Fruit fly (Drosophila melanogaster) whole organism, embryonic: Measurements from ENCODE around the gene CG11593.

Source experiments
- Abd-B ChIP-seq: fragments of 200-800 bp; sonication (Bioruptor generic); optimal IDR thresholded peaks from 2 replicates; lab custom pipeline; 2018; ENCODE audit warnings: missing biosample characterization, mild to moderate bottlenecking, missing genetic modification characterization, moderate library complexity
- Atf6 ChIP-seq: fragments of 200-800 bp; sonication (Bioruptor generic); IDR thresholded peaks from 2 replicates; pipeline ENCODE4 v1.3.6; 2022; ENCODE audit warnings: missing biosample characterization, missing genetic modification characterization
- CG10959 ChIP-seq: fragments of 200-800 bp; sonication (Bioruptor generic); IDR thresholded peaks from 2 replicates; pipeline ENCODE4 v1.3.6; 2022; ENCODE audit warnings: missing biosample characterization, missing genetic modification characterization
- CG10979 ChIP-seq: fragments of 200-800 bp; sonication (Bioruptor generic); optimal IDR thresholded peaks from 2 replicates; lab custom pipeline; 2018; ENCODE audit warnings: missing biosample characterization, mild to moderate bottlenecking, missing genetic modification characterization, moderate library complexity
- CG12299 ChIP-seq: fragments of 200-800 bp; sonication (Bioruptor generic); optimal IDR thresholded peaks from 2 replicates; lab custom pipeline; 2018; ENCODE audit warnings: missing biosample characterization, mild to moderate bottlenecking, missing genetic modification characterization
- CG1233 ChIP-seq: fragments of 200-800 bp; sonication (Bioruptor generic); optimal IDR thresholded peaks from 4 replicates; lab custom pipeline; 2018; ENCODE audit warnings: missing biosample characterization, mild to moderate bottlenecking, missing genetic modification characterization
- CG12391 ChIP-seq: fragments of 200-800 bp; sonication (Bioruptor generic); optimal IDR thresholded peaks from 3 replicates; lab custom pipeline; 2018; ENCODE audit warnings: missing biosample characterization, mild to moderate bottlenecking, missing genetic modification characterization, moderate library complexity
- CG13296 ChIP-seq: fragments of 200-800 bp; sonication (Bioruptor generic); optimal IDR thresholded peaks from 3 replicates; lab custom pipeline; 2018; ENCODE audit warnings: missing biosample characterization, mild to moderate bottlenecking, missing genetic modification characterization
- CG13424 ChIP-seq: fragments of 200-800 bp; sonication (Bioruptor generic); optimal IDR thresholded peaks from 2 replicates; lab custom pipeline; 2019; ENCODE audit warnings: missing biosample characterization, mild to moderate bottlenecking, missing genetic modification characterization, moderate library complexity
- CG13775 ChIP-seq: fragments of 200-800 bp; sonication (Bioruptor generic); optimal IDR thresholded peaks from 3 replicates; lab custom pipeline; 2017; ENCODE audit warnings: missing biosample characterization, mild to moderate bottlenecking, missing genetic modification characterization
- CG17385 ChIP-seq: fragments of 200-800 bp; sonication (Bioruptor generic); optimal IDR thresholded peaks from 3 replicates; lab custom pipeline; 2018; ENCODE audit warnings: missing biosample characterization, mild to moderate bottlenecking, missing genetic modification characterization
- CG18262 ChIP-seq: fragments of 200-800 bp; optimal IDR thresholded peaks from 3 replicates; lab custom pipeline; 2019; ENCODE audit warnings: missing biosample characterization, mild to moderate bottlenecking, missing genetic modification characterization, moderate library complexity
- CG18599 ChIP-seq: fragments of 200-800 bp; sonication (Bioruptor generic); optimal IDR thresholded peaks from 3 replicates; lab custom pipeline; 2017; ENCODE audit warnings: missing biosample characterization, missing genetic modification characterization, mild to moderate bottlenecking, moderate library complexity, missing genetic modification reagents
- CG2199 ChIP-seq: fragments of 200-800 bp; sonication (Bioruptor generic); IDR thresholded peaks from 3 replicates; pipeline ENCODE4 v1.3.6; 2022; ENCODE audit warnings: missing biosample characterization, missing genetic modification characterization
- CG30403 ChIP-seq: fragments of 200-800 bp; sonication (Bioruptor generic); optimal IDR thresholded peaks from 3 replicates; lab custom pipeline; 2016; ENCODE audit warnings: missing biosample characterization, missing genetic modification characterization
- CG31441 ChIP-seq: fragments of 200-800 bp; sonication (Bioruptor generic); IDR thresholded peaks from 2 replicates; pipeline ENCODE4 v1.3.6; 2022; ENCODE audit warnings: missing biosample characterization, missing genetic modification characterization
- CG32532 ChIP-seq: fragments of 200-800 bp; sonication (Bioruptor generic); IDR thresholded peaks from 2 replicates; pipeline ENCODE4 v1.3.6; 2022; ENCODE audit warnings: missing biosample characterization, missing genetic modification characterization
- CG4424 ChIP-seq: fragments of 200-800 bp; sonication (Bioruptor generic); optimal IDR thresholded peaks from 3 replicates; lab custom pipeline; 2016; ENCODE audit warnings: missing biosample characterization, missing genetic modification characterization
- CG4820 ChIP-seq: fragments of 200-800 bp; sonication (Bioruptor generic); optimal IDR thresholded peaks from 3 replicates; lab custom pipeline; 2016; ENCODE audit warnings: missing biosample characterization, missing genetic modification characterization
- CG7839 ChIP-seq: fragments of 200-800 bp; sonication (Bioruptor generic); optimal IDR thresholded peaks from 3 replicates; lab custom pipeline; 2018; ENCODE audit warnings: missing biosample characterization, mild to moderate bottlenecking, missing genetic modification characterization, moderate library complexity
- CG8388 ChIP-seq: fragments of 200-800 bp; sonication (Bioruptor generic); optimal IDR thresholded peaks from 2 replicates; lab custom pipeline; 2019; ENCODE audit warnings: missing biosample characterization, mild to moderate bottlenecking, missing genetic modification characterization, moderate library complexity
- CG8924 ChIP-seq: fragments of 200-800 bp; optimal IDR thresholded peaks from 3 replicates; lab custom pipeline; 2019; ENCODE audit warnings: missing biosample characterization, mild to moderate bottlenecking, missing genetic modification characterization, moderate library complexity
- CG8944 ChIP-seq: fragments of 200-800 bp; sonication (Bioruptor generic); optimal IDR thresholded peaks from 3 replicates; lab custom pipeline; 2016; ENCODE audit warnings: missing biosample characterization, missing genetic modification characterization
- CG9609 ChIP-seq: fragments of 200-800 bp; sonication (Bioruptor generic); optimal IDR thresholded peaks from 3 replicates; lab custom pipeline; 2016; ENCODE audit warnings: missing biosample characterization, missing genetic modification characterization
- Dad ChIP-seq: fragments of 200-800 bp; sonication (Bioruptor generic); optimal IDR thresholded peaks from 3 replicates; lab custom pipeline; 2016; ENCODE audit warnings: missing biosample characterization, missing genetic modification characterization
- Deaf1 ChIP-seq: fragments of 200-800 bp; optimal IDR thresholded peaks from 3 replicates; lab custom pipeline; 2019; ENCODE audit warnings: missing biosample characterization, mild to moderate bottlenecking, missing genetic modification characterization, moderate library complexity
- Dip2 ChIP-seq: fragments of 200-800 bp; sonication (Bioruptor generic); IDR thresholded peaks from 2 replicates; pipeline ENCODE4 v1.3.6; 2022; ENCODE audit warnings: missing biosample characterization, missing genetic modification characterization
- Dref ChIP-seq: fragments of 200-800 bp; sonication (Bioruptor generic); IDR thresholded peaks from 2 replicates; pipeline ENCODE4 v1.3.6; 2022; ENCODE audit warnings: missing biosample characterization, missing genetic modification characterization
- ERR ChIP-seq: fragments of 200-800 bp; sonication (Bioruptor generic); optimal IDR thresholded peaks from 2 replicates; lab custom pipeline; 2016; ENCODE audit warnings: missing biosample characterization, missing genetic modification characterization
- HmgZ ChIP-seq: fragments of 200-800 bp; sonication (Bioruptor generic); optimal IDR thresholded peaks from 2 replicates; lab custom pipeline; 2018; ENCODE audit warnings: missing biosample characterization, mild to moderate bottlenecking, missing genetic modification characterization
- Hr3 ChIP-seq: fragments of 200-800 bp; sonication (Bioruptor generic); optimal IDR thresholded peaks from 3 replicates; lab custom pipeline; 2016; ENCODE audit warnings: missing biosample characterization, missing genetic modification characterization
- Hsf ChIP-seq: fragments of 200-800 bp; sonication (Bioruptor generic); optimal IDR thresholded peaks from 3 replicates; lab custom pipeline; 2016; ENCODE audit warnings: missing biosample characterization, missing genetic modification characterization
- PHDP ChIP-seq: fragments of 200-800 bp; sonication (Bioruptor generic); optimal IDR thresholded peaks from 3 replicates; lab custom pipeline; 2018; ENCODE audit warnings: missing biosample characterization, mild to moderate bottlenecking, missing genetic modification characterization, moderate library complexity
- Rfx ChIP-seq: fragments of 200-800 bp; sonication (Bioruptor generic); IDR thresholded peaks from 2 replicates; pipeline ENCODE4 v1.3.6; 2022; ENCODE audit warnings: missing biosample characterization, missing genetic modification characterization
- Sin3A ChIP-seq: fragments of >200 bp; optimal IDR thresholded peaks from 2 replicates; lab custom pipeline; 2018
- Sry-β ChIP-seq: fragments of 200-800 bp; sonication (Bioruptor generic); optimal IDR thresholded peaks from 2 replicates; lab custom pipeline; 2018; ENCODE audit warnings: missing biosample characterization, mild to moderate bottlenecking, missing genetic modification characterization, moderate library complexity
- Ssrp ChIP-seq: fragments of 200-800 bp; sonication (Bioruptor generic); optimal IDR thresholded peaks from 2 replicates; lab custom pipeline; 2018; ENCODE audit warnings: missing biosample characterization, mild to moderate bottlenecking, missing genetic modification characterization, moderate library complexity
- Usf ChIP-seq: fragments of 200-800 bp; sonication (Bioruptor generic); optimal IDR thresholded peaks from 2 replicates; lab custom pipeline; 2017; ENCODE audit warnings: missing genotype, missing biosample characterization, missing genetic modification characterization
- Xbp1 ChIP-seq: fragments of 200-800 bp; sonication (Bioruptor generic); optimal IDR thresholded peaks from 3 replicates; lab custom pipeline; 2016; ENCODE audit warnings: missing biosample characterization, mild to moderate bottlenecking, missing genetic modification characterization
- chinmo ChIP-seq: fragments of 200-800 bp; sonication (Bioruptor generic); IDR thresholded peaks from 4 replicates; pipeline ENCODE4 v1.3.6; 2022; ENCODE audit warnings: missing biosample characterization, missing genetic modification characterization; ENCODE audit not compliant: partially characterized antibody
- chm ChIP-seq: fragments of 200-800 bp; sonication (Bioruptor generic); IDR thresholded peaks from 2 replicates; pipeline ENCODE4 v1.3.6; 2022; ENCODE audit warnings: missing biosample characterization, missing genetic modification characterization
- crol ChIP-seq: fragments of 200-800 bp; sonication (Bioruptor generic); IDR thresholded peaks from 2 replicates; pipeline ENCODE4 v1.3.6; 2022; ENCODE audit warnings: missing biosample characterization, missing genetic modification characterization
- dan ChIP-seq: fragments of 200-800 bp; sonication (Bioruptor generic); IDR thresholded peaks from 2 replicates; pipeline ENCODE4 v1.3.6; 2022; ENCODE audit warnings: missing biosample characterization, missing genetic modification characterization
- dati ChIP-seq: fragments of 200-800 bp; sonication (Bioruptor generic); IDR thresholded peaks from 2 replicates; pipeline ENCODE4 v1.3.6; 2022; ENCODE audit warnings: missing biosample characterization, missing genetic modification characterization
- fd96Cb ChIP-seq: fragments of 200-800 bp; sonication (Bioruptor generic); optimal IDR thresholded peaks from 2 replicates; lab custom pipeline; 2018; ENCODE audit warnings: missing biosample characterization, mild to moderate bottlenecking, missing genetic modification characterization, moderate library complexity
- gcm ChIP-seq: fragments of 200-800 bp; sonication (Bioruptor generic); optimal IDR thresholded peaks from 2 replicates; lab custom pipeline; 2019; ENCODE audit warnings: missing biosample characterization, mild to moderate bottlenecking, missing genetic modification characterization, moderate library complexity
- gfzf ChIP-seq: fragments of 200-800 bp; sonication (Bioruptor generic); optimal IDR thresholded peaks from 2 replicates; lab custom pipeline; 2016; ENCODE audit warnings: missing biosample characterization, mild to moderate bottlenecking, missing genetic modification characterization, moderate library complexity
- gt ChIP-seq: fragments of 200-800 bp; sonication (Bioruptor generic); IDR thresholded peaks from 2 replicates; pipeline ENCODE4 v1.3.6; 2022; ENCODE audit warnings: missing biosample characterization, missing genetic modification characterization
- jing ChIP-seq: fragments of 200-800 bp; sonication (Bioruptor generic); optimal IDR thresholded peaks from 2 replicates; lab custom pipeline; 2018; ENCODE audit warnings: missing biosample characterization, mild to moderate bottlenecking, missing genetic modification characterization
- ranshi ChIP-seq: fragments of 200-800 bp; sonication (Bioruptor generic); IDR thresholded peaks from 2 replicates; pipeline ENCODE4 v1.3.6; 2022; ENCODE audit warnings: missing biosample characterization, missing genetic modification characterization
- slbo ChIP-seq: fragments of 200-800 bp; sonication (Bioruptor generic); IDR thresholded peaks from 2 replicates; pipeline ENCODE4 v1.3.6; 2022; ENCODE audit warnings: missing biosample characterization, missing genetic modification characterization
- wor ChIP-seq: fragments of 200-800 bp; sonication (Bioruptor generic); IDR thresholded peaks from 2 replicates; pipeline ENCODE4 v1.3.6; 2022; ENCODE audit warnings: missing biosample characterization, missing genetic modification characterization

Gene CG11593

dm6 chr3L:4000711-4001110 is 39.6 kb downstream of the CG11593 start (continued):
- TF ChIP-seq CG18262 (peak; percentile 44), ranshi (GFP tag; lab: Robert Waterston, UW) (no peak), chinmo (no peak), Xbp1 (peak; percentile 54), CG30403 (GFP tag; lab: Kevin White, UChicago) (peak; percentile 33), wor (GFP tag; lab: Robert Waterston, UW) (peak; percentile 33; the same call in 1 of the 2 replicates), CG18599 (GFP tag; lab: Kevin White, UChicago) (peak; percentile 49), CG8388 (GFP tag; lab: Kevin White, UChicago) (peak; percentile 17), CG31441 (GFP tag; lab: Robert Waterston, UW) (peak; percentile 22; the same call in 1 of the 2 replicates), CG10979 (tag; lab: Kevin White, UChicago) (peak; percentile 17), Abd-B (GFP tag; lab: Kevin White, UChicago) (peak; percentile 16), jing (peak; percentile 11), Dad (GFP tag; lab: Kevin White, UChicago) (no peak), chm (GFP tag; lab: Robert Waterston, UW) (no peak), Rfx (GFP tag; lab: Robert Waterston, UW) (peak; percentile 32; the same call in 1 of the 2 replicates), PHDP (tag; lab: Kevin White, UChicago) (peak; percentile 52), Ssrp (peak; percentile 36), CG17385 (peak; percentile 52), CG9609 (GFP tag; lab: Kevin White, UChicago) (no peak), CG8924 (tag; lab: Kevin White, UChicago) (peak; percentile 42), Usf (GFP tag; lab: Kevin White, UChicago) (no peak), CG7839 (peak; percentile 18), slbo (GFP tag; lab: Robert Waterston, UW) (peak; percentile 22; the same call in 1 of the 2 replicates), Hsf (GFP tag; lab: Kevin White, UChicago) (peak; percentile 12), CG12391 (tag; lab: Kevin White, UChicago) (peak; percentile 40), CG8944 (no peak)

- TF ChIP-seq gfzf (GFP tag; lab: Kevin White, UChicago) (no peak), CG2199 (GFP tag; lab: Robert Waterston, UW) (no peak), CG10959 (GFP tag; lab: Robert Waterston, UW) (no peak), Hr3 (GFP tag; lab: Kevin White, UChicago) (no peak), CG30403 (GFP tag; lab: Kevin White, UChicago) (no peak), HmgZ (no peak), CG4820 (no peak), ERR (GFP tag; lab: Kevin White, UChicago) (no peak), fd96Cb (tag; lab: Kevin White, UChicago) (no peak), gcm (GFP tag; lab: Kevin White, UChicago) (no peak), CG32532 (0 out of 2 replicates have a peak, but pooled peaks have one; percentile 11), Sin3A (no peak), Abd-B (GFP tag; lab: Kevin White, UChicago) (no peak), CG4424 (GFP tag; lab: Kevin White, UChicago) (no peak), Dip2 (GFP tag; lab: Robert Waterston, UW) (no peak), dan (GFP tag; lab: Robert Waterston, UW) (no peak), CG8388 (GFP tag; lab: Kevin White, UChicago) (no peak), CG12299 (tag; lab: Kevin White, UChicago) (no peak), Deaf1 (no peak), crol (GFP tag; lab: Robert Waterston, UW) (peak; percentile 52), CG13775 (GFP tag; lab: Kevin White, UChicago) (no peak), CG13296 (GFP tag; lab: Kevin White, UChicago) (no peak), CG1233 (GFP tag; lab: Kevin White, UChicago) (no peak), dati (GFP tag; lab: Robert Waterston, UW) (no peak), Dref (0 out of 2 replicates have a peak, but pooled peaks have one; percentile 31), gt (GFP tag; lab: Robert Waterston, UW) (no peak), CG13424 (tag; lab: Kevin White, UChicago) (no peak), Sry-β (GFP tag; lab: Kevin White, UChicago) (no peak), Atf6 (GFP tag; lab: Robert Waterston, UW) (no peak)
These were observed 44.7 kb downstream of the CG11593 start for dm6 chr3L:3995554-3995953.
